Worm (Caenorhabditis elegans): ENCODE results near the gene cogc-8.

Gene cogc-8

ce11 chrIV:240257-240754 is at the start of gene cogc-8, which contains the start of gene fnta-1:
cogc-8 (plus strand) TSS chrIV:240451.
fnta-1 (minus strand) TSS chrIV:240307.
- peak; percentile 15 for TF ChIP-seq attf-5 (GFP tag; optimal IDR thresholded peaks at IDR 0.05)
- peak; percentile 9 for TF ChIP-seq lin-54 (GFP tag; optimal IDR thresholded peaks at IDR 0.05)
- TF ChIP-seq lsl-1 (GFP tag; optimal IDR thresholded peaks at IDR 0.05), result peak; percentile 10
- peak; percentile 53 for TF ChIP-seq mcd-1 (GFP tag; IDR thresholded peaks at IDR 0.05)
- TF ChIP-seq snpc-1.3 (tag; optimal IDR thresholded peaks at IDR 0.05; ENCODE audit: insufficient read depth), result peak; percentile 2
- TF ChIP-seq pha-4 (tag; optimal IDR thresholded peaks at IDR 0.05), result no peak

DNA sequence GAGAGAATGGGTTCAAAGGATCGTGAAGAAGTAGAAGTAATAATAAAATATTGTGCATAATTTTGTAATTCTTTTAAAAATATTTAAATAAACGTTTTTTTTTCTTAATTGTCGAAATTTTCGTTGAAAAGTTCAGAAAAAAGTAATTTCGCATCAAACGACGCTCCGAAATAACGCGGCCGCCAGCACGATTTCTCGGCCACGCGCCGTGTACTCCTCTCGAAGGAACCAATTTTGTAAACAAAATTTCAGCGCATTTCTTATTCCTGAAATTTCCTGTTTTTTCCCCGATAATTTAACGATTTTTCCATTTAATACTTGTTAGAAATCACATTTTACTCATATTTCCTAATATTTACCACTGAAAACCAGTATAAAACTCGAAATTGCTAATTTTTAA is 48.2 kb upstream of the cogc-8 start, which contains the start of gene Y38C1AA.12:
TSS of gene Y38C1AA.12 (plus strand) at position 211 of the 400 bp plus-strand sequence.
- TF ChIP-seq egl-44 (GFP tag; IDR thresholded peaks at IDR 0.05) (no peak), madf-10 (tag; optimal IDR thresholded peaks at IDR 0.05) (peak; percentile 69), ceh-91 (GFP tag; IDR thresholded peaks at IDR 0.05) (peak; percentile 51), B0336.3 (GFP tag; IDR thresholded peaks at IDR 0.05) (0 out of 2 replicates have a peak, but pooled peaks have one; percentile 44), D2030.7 (GFP tag; IDR thresholded peaks at IDR 0.05) (peak; percentile 87), Y53G8AR.9 (GFP tag; conservative IDR thresholded peaks at IDR 0.05) (peak; percentile 46; the same call in 1 of the 2 replicates), hmg-20 (GFP tag; IDR thresholded peaks at IDR 0.05) (peak; percentile 63; the same call in 1 of the 2 replicates), hlh-12 (tag; optimal IDR thresholded peaks at IDR 0.05) (peak; percentile 23), let-607 (tag; optimal IDR thresholded peaks at IDR 0.05) (peak in 1 of 2 experiments; percentile 78), ZK185.1 (tag; optimal IDR thresholded peaks at IDR 0.05; ENCODE audit: poor library complexity, severe bottlenecking) (peak; percentile 93), nfyb-1 (GFP tag; IDR thresholded peaks at IDR 0.05) (no peak), rcor-1 (GFP tag; IDR thresholded peaks at IDR 0.05) (peak; percentile 64), ekl-4 (GFP tag; IDR thresholded peaks at IDR 0.05) (peak; percentile 23; the same call in 1 of the 2 replicates), hrde-1 (tag; optimal IDR thresholded peaks at IDR 0.05; ENCODE audit: borderline replicate concordance) (peak; percentile 44), F37B4.10 (GFP tag; IDR thresholded peaks at IDR 0.05) (no peak), tlf-1 (GFP tag; optimal IDR thresholded peaks at IDR 0.05) (peak; percentile 48), athp-1 (tag; optimal IDR thresholded peaks at IDR 0.05) (peak; percentile 77), F23B12.7 (tag; optimal IDR thresholded peaks at IDR 0.05; ENCODE audit: insufficient read depth) (peak; percentile 41), ztf-26 (tag; optimal IDR thresholded peaks at IDR 0.05) (peak; percentile 54), nhr-120 (GFP tag; IDR thresholded peaks at IDR 0.05) (no peak), chd-7 (tag; optimal IDR thresholded peaks at IDR 0.05) (no peak), madf-3 (GFP tag; IDR thresholded peaks at IDR 0.05) (peak; percentile 87), snpc-3.4 (tag; optimal IDR thresholded peaks at IDR 0.05) (peak; percentile 8), rec-8 (tag; optimal IDR thresholded peaks at IDR 0.05) (peak; percentile 17 to 38), dpl-1 (GFP tag; optimal IDR thresholded peaks at IDR 0.05) (peak; percentile 15), Y95B8A.8 (GFP tag; IDR thresholded peaks at IDR 0.05) (no peak), lin-40 (tag; optimal IDR thresholded peaks at IDR 0.05) (peak; percentile 79), ztf-6 (GFP tag; IDR thresholded peaks at IDR 0.05) (no peak), madf-6 (GFP tag; IDR thresholded peaks at IDR 0.05) (peak; percentile 65; the same call in 1 of the 2 replicates), zim-3 (tag; optimal IDR thresholded peaks at IDR 0.05) (peak; percentile 98), efl-1 (GFP tag; optimal IDR thresholded peaks at IDR 0.05) (no peak), him-1 (tag; optimal IDR thresholded peaks at IDR 0.05) (peak; percentile 84), Y67H2A.10 (GFP tag; conservative IDR thresholded peaks at IDR 0.05) (peak; percentile 66; the same call in 1 of the 2 replicates), unc-130 (GFP tag; optimal IDR thresholded peaks at IDR 0.05) (peak; percentile 89), ccch-3 (GFP tag; optimal IDR thresholded peaks at IDR 0.05) (peak; percentile 25), F57C9.4 (tag; optimal IDR thresholded peaks at IDR 0.05) (peak; percentile 31), aptf-2 (GFP tag; conservative IDR thresholded peaks at IDR 0.05) (peak; percentile 61; the same call in 1 of the 2 replicates), B0035.1 (tag; optimal IDR thresholded peaks at IDR 0.05) (no peak), tbp1 (GFP tag; optimal IDR thresholded peaks at IDR 0.05) (peak; percentile 40)

Measured in whole organism, young adult.